Worm (Caenorhabditis elegans) whole organism, young adult: ENCODE data around the gene bath-20.

Source experiments
- B0035.1 ChIP-seq: sonication (generic microtip); optimal IDR thresholded peaks from 2 replicates; lab custom pipeline; 2016; ENCODE audit warnings: missing genetic modification characterization, mild to moderate bottlenecking, missing compliant biosample characterization, missing genotype, missing genetic modification reagents
- K11D2.4 ChIP-seq: fragments of 200-800 bp; sonication (Bioruptor generic); IDR thresholded peaks from 2 replicates; pipeline ENCODE4 v1.3.6; 2022; ENCODE audit warnings: missing genetic modification reagents, missing genetic modification characterization, missing compliant biosample characterization
- ets-4 ChIP-seq: fragments of 200-800 bp; sonication (Bioruptor generic); optimal IDR thresholded peaks from 2 replicates; lab custom pipeline; 2018; ENCODE audit warnings: mild to moderate bottlenecking, missing genetic modification characterization, missing compliant biosample characterization
- gei-17 ChIP-seq: fragments of 200-800 bp; sonication (Bioruptor generic); optimal IDR thresholded peaks from 2 replicates; lab custom pipeline; 2018; ENCODE audit warnings: mild to moderate bottlenecking, missing genetic modification characterization, missing compliant biosample characterization
- madf-6 ChIP-seq: fragments of 200-800 bp; sonication (Bioruptor generic); IDR thresholded peaks from 2 replicates; pipeline ENCODE4 v1.3.6; 2022; ENCODE audit warnings: missing genetic modification reagents, missing genetic modification characterization, missing compliant biosample characterization
- nhr-120 ChIP-seq: fragments of 200-800 bp; sonication (Bioruptor generic); IDR thresholded peaks from 2 replicates; pipeline ENCODE4 v1.3.6; 2022; ENCODE audit warnings: missing genetic modification characterization, missing compliant biosample characterization
- sea-2 ChIP-seq: fragments of 200-800 bp; sonication (Bioruptor generic); IDR thresholded peaks from 2 replicates; pipeline ENCODE4 v1.3.6; 2022; ENCODE audit warnings: missing genetic modification characterization, missing compliant biosample characterization
- snpc-4 ChIP-seq, 5 experiments: fragments of 150-350 bp in 1 of 5; sonication (generic microtip) in 4 of 5; optimal IDR thresholded peaks; 2 replicates each; lab custom pipeline; 2014 to 2018; ENCODE audit warnings: missing genetic modification characterization in 5 of 5, missing biosample characterization in 3 of 5, antibody characterized with exemption in 2 of 5, mild to moderate bottlenecking in 2 of 5, missing compliant biosample characterization in 2 of 5, missing genotype in 2 of 5, moderate library complexity in 2 of 5, missing genetic modification reagents in 1 of 5
- tbp1 ChIP-seq: fragments of 200-800 bp; sonication (Bioruptor generic); optimal IDR thresholded peaks from 2 replicates; lab custom pipeline; 2018; ENCODE audit warnings: mild to moderate bottlenecking, missing genetic modification characterization, missing compliant biosample characterization
- unc-62 ChIP-seq: fragments of 150-350 bp; optimal IDR thresholded peaks from 2 replicates; lab custom pipeline; 2014; ENCODE audit warnings: missing biosample characterization, missing genetic modification reagents, missing genetic modification characterization
- zim-3 ChIP-seq: sonication (generic microtip); optimal IDR thresholded peaks from 2 replicates; lab custom pipeline; 2017; ENCODE audit warnings: mild to moderate bottlenecking, missing genetic modification characterization, moderate library complexity, missing compliant biosample characterization

DNA sequence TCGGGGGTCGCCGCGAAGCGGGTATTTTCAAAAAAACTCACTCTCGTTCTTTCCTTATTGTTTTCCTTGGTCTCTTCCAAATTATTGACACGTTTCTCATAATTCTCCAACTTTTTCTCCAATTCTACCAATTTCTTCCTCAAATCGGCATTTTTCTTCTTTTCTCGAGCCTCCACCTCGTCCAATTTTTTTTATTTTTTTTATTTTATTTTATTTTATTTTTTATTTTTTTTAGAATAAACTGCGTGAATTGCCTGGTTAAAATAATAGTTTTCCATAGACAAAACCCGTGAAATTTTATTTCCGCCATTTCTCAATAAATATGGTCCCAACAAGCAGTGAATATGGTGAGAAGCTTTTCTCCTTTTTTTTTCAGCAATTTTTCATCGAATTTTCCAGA, 29.6 kb downstream of the bath-20 start, which contains the start of gene F59H6.15:
- TF ChIP-seq K11D2.4 (GFP tag; lab: Robert Waterston, UW) (no peak), gei-17 (GFP tag; lab: Kevin White, UChicago) (no peak), unc-62 (GFP tag; lab: Kevin White, UChicago) (no peak), ets-4 (GFP tag; lab: Kevin White, UChicago) (no peak), madf-6 (GFP tag; lab: Robert Waterston, UW) (no peak), snpc-4 (GFP tag; optimal IDR thresholded peaks at IDR 0.05; lab: Kevin White, UChicago) (no peak), snpc-4 (tag; optimal IDR thresholded peaks at IDR 0.05; lab: Kevin White, UChicago) (no peak), B0035.1 (tag; lab: Kevin White, UChicago) (no peak), tbp1 (GFP tag; lab: Kevin White, UChicago) (no peak), zim-3 (no peak), sea-2 (no peak), nhr-120 (GFP tag; lab: Robert Waterston, UW) (no peak)
